Worm (Caenorhabditis elegans): ENCODE measurements around the gene Y52E8A.1.

ce11 chrII:4339882-4340281, 18.0 kb downstream of the Y52E8A.1 start, which contains the start of gene athp-2:
- TF ChIP-seq nhr-237 (tag; optimal IDR thresholded peaks at IDR 0.05) (no peak), aly-2 (tag; optimal IDR thresholded peaks at IDR 0.05) (no peak), nhr-77 (tag; optimal IDR thresholded peaks at IDR 0.05) (no peak), mml-1 (tag; optimal IDR thresholded peaks at IDR 0.05) (no peak), pqm-1 (tag; optimal IDR thresholded peaks at IDR 0.05) (no peak), ama-1 (optimal IDR thresholded peaks at IDR 0.05) (no peak), nhr-76 (tag; optimal IDR thresholded peaks at IDR 0.05) (no peak), unc-62 (GFP tag; optimal IDR thresholded peaks at IDR 0.05) (no peak), ceh-28 (tag; optimal IDR thresholded peaks at IDR 0.05) (no peak), ceh-82 (tag; optimal IDR thresholded peaks at IDR 0.05) (no peak), snpc-4 (tag; optimal IDR thresholded peaks at IDR 0.05) (no peak)

Measured in whole organism, L3 larva.